Worm (Caenorhabditis elegans) whole organism, late embryonic: Measurements from ENCODE around the gene F46E10.18.
A peak's percentile ranks its signal among the peaks of the same experiment; 100 is the strongest.

Source experiments
- T23F11.4 ChIP-seq: fragments of 200-800 bp; sonication (Bioruptor generic); optimal IDR thresholded peaks from 2 replicates; lab custom pipeline; 2018; ENCODE audit warnings: mild to moderate bottlenecking, missing genetic modification characterization, missing compliant biosample characterization
- elt-2 ChIP-seq: sonication (generic microtip); optimal IDR thresholded peaks from 2 replicates; lab custom pipeline; 2016; ENCODE audit warnings: missing genetic modification reagents, missing genetic modification characterization, missing compliant biosample characterization
- hlh-8 ChIP-seq: sonication (generic microtip); optimal IDR thresholded peaks from 2 replicates; lab custom pipeline; 2016; ENCODE audit warnings: missing genotype, missing genetic modification characterization, missing compliant biosample characterization
- lim-6 ChIP-seq: sonication (generic microtip); optimal IDR thresholded peaks from 2 replicates; lab custom pipeline; 2016; ENCODE audit warnings: missing genetic modification characterization, missing compliant biosample characterization
- mec-3 ChIP-seq: sonication (generic microtip); optimal IDR thresholded peaks from 2 replicates; lab custom pipeline; 2016; ENCODE audit warnings: borderline replicate concordance, missing genetic modification characterization, missing compliant biosample characterization
- nhr-11 ChIP-seq: fragments of 150-350 bp; optimal IDR thresholded peaks from 2 replicates; lab custom pipeline; 2014; ENCODE audit warnings: missing biosample characterization, missing genetic modification characterization
- rnt-1 ChIP-seq: sonication (generic microtip); optimal IDR thresholded peaks from 2 replicates; lab custom pipeline; 2016; ENCODE audit warnings: missing genetic modification characterization, missing compliant biosample characterization
- unc-55 ChIP-seq: sonication (generic microtip); optimal IDR thresholded peaks from 2 replicates; lab custom pipeline; 2017; ENCODE audit warnings: missing biosample characterization, missing genetic modification reagents, missing genetic modification characterization

ce11 chrV:6524757-6525156 lies 3.9 kb downstream of the F46E10.18 start, which contains the start of gene acs-1:
- TF ChIP-seq elt-2 (tag; lab: Kevin White, UChicago): peak; percentile 43
- no peak for TF ChIP-seq hlh-8 (tag; lab: Kevin White, UChicago)
- TF ChIP-seq mec-3 (tag; lab: Kevin White, UChicago): no peak
- TF ChIP-seq nhr-11: no peak
- TF ChIP-seq rnt-1 (tag; lab: Kevin White, UChicago): no peak
- no peak for TF ChIP-seq lim-6 (tag; lab: Kevin White, UChicago)
- no peak for TF ChIP-seq unc-55 (GFP tag; lab: Kevin White, UChicago)
- no peak for TF ChIP-seq T23F11.4
